Fruit fly (Drosophila melanogaster) whole organism, prepupa: ENCODE data around the gene Nak.

ENCODE experiments used
- Blimp-1 ChIP-seq: fragments of 200-800 bp; sonication (Bioruptor generic); optimal IDR thresholded peaks from 3 replicates; lab custom pipeline; 2017; ENCODE audit warnings: missing biosample characterization, missing genetic modification characterization, mild to moderate bottlenecking, moderate library complexity, missing genetic modification reagents
- CG10669 ChIP-seq: fragments of 200-800 bp; sonication (Bioruptor generic); optimal IDR thresholded peaks from 3 replicates; lab custom pipeline; 2018; ENCODE audit warnings: missing biosample characterization, mild to moderate bottlenecking, missing genetic modification characterization, moderate library complexity
- CG11294 ChIP-seq: fragments of 200-800 bp; sonication (Bioruptor generic); IDR thresholded peaks from 2 replicates; pipeline ENCODE4 v1.3.6; 2022; ENCODE audit warnings: missing biosample characterization, missing genetic modification characterization
- CG11902 ChIP-seq: fragments of 200-800 bp; sonication (Bioruptor generic); optimal IDR thresholded peaks from 3 replicates; lab custom pipeline; 2016; ENCODE audit warnings: missing biosample characterization, missing genetic modification characterization
- CG15336 ChIP-seq: fragments of 200-800 bp; sonication (Bioruptor generic); IDR thresholded peaks from 2 replicates; pipeline ENCODE4 v1.3.6; 2022; ENCODE audit warnings: missing biosample characterization, missing genetic modification characterization
- CG16779 ChIP-seq: fragments of 200-800 bp; sonication (Bioruptor generic); optimal IDR thresholded peaks from 3 replicates; lab custom pipeline; 2017; ENCODE audit warnings: missing biosample characterization, mild to moderate bottlenecking, missing genetic modification characterization
- CG3032 ChIP-seq: fragments of 200-800 bp; optimal IDR thresholded peaks from 2 replicates; lab custom pipeline; 2019; ENCODE audit warnings: missing biosample characterization, mild to moderate bottlenecking, missing genetic modification characterization, moderate library complexity
- CG31627 ChIP-seq: fragments of 200-800 bp; sonication (Bioruptor generic); optimal IDR thresholded peaks from 3 replicates; lab custom pipeline; 2016; ENCODE audit warnings: missing biosample characterization, missing genetic modification characterization
- CG34406 ChIP-seq: fragments of 200-800 bp; sonication (Bioruptor generic); optimal IDR thresholded peaks from 3 replicates; lab custom pipeline; 2016; ENCODE audit warnings: missing biosample characterization, missing genetic modification characterization
- CG3919 ChIP-seq: fragments of 200-800 bp; sonication (Bioruptor generic); optimal IDR thresholded peaks from 3 replicates; lab custom pipeline; 2016; ENCODE audit warnings: missing biosample characterization, missing genetic modification characterization
- CG6163 ChIP-seq: fragments of 200-800 bp; sonication (Bioruptor generic); IDR thresholded peaks from 3 replicates; pipeline ENCODE4 v1.3.6; 2022; ENCODE audit warnings: missing biosample characterization, missing genetic modification characterization
- CG6276 ChIP-seq: fragments of 200-800 bp; sonication (Bioruptor generic); optimal IDR thresholded peaks from 2 replicates; lab custom pipeline; 2017; ENCODE audit warnings: missing biosample characterization, mild to moderate bottlenecking, missing genetic modification characterization
- CG6792 ChIP-seq: fragments of 200-800 bp; sonication (Bioruptor generic); optimal IDR thresholded peaks from 3 replicates; lab custom pipeline; 2016; ENCODE audit warnings: missing biosample characterization, missing genetic modification characterization
- CG6854 ChIP-seq: fragments of 200-800 bp; sonication (Bioruptor generic); optimal IDR thresholded peaks from 2 replicates; lab custom pipeline; 2017; ENCODE audit warnings: missing biosample characterization, mild to moderate bottlenecking, missing genetic modification characterization
- CG8632 ChIP-seq: fragments of 200-800 bp; sonication (Bioruptor generic); optimal IDR thresholded peaks from 3 replicates; lab custom pipeline; 2016; ENCODE audit warnings: missing biosample characterization, missing genetic modification characterization
- CG9139 ChIP-seq: fragments of 200-800 bp; sonication (Bioruptor generic); optimal IDR thresholded peaks from 3 replicates; lab custom pipeline; 2017; ENCODE audit warnings: missing biosample characterization, mild to moderate bottlenecking, missing genetic modification characterization
- Eip75B ChIP-seq: fragments of 200-800 bp; sonication (Bioruptor generic); optimal IDR thresholded peaks from 3 replicates; lab custom pipeline; 2016; ENCODE audit warnings: missing biosample characterization, missing genetic modification characterization
- Eip78C ChIP-seq: fragments of 200-800 bp; sonication (Bioruptor generic); peaks from one replicate; lab custom pipeline; 2016; ENCODE audit warnings: missing biosample characterization, missing genetic modification characterization
- Eip93F ChIP-seq: fragments of 200-800 bp; sonication (Bioruptor generic); optimal IDR thresholded peaks from 2 replicates; lab custom pipeline; 2016; ENCODE audit warnings: missing biosample characterization, mild to moderate bottlenecking, missing genetic modification characterization
- Ets21C ChIP-seq: fragments of 200-800 bp; sonication (Bioruptor generic); optimal IDR thresholded peaks from 3 replicates; lab custom pipeline; 2016; ENCODE audit warnings: missing biosample characterization, missing genetic modification characterization
- Ets96B ChIP-seq: fragments of 200-800 bp; optimal IDR thresholded peaks from 2 replicates; lab custom pipeline; 2019; ENCODE audit warnings: missing biosample characterization, mild to moderate bottlenecking, missing genetic modification characterization, moderate library complexity
- Gug ChIP-seq: fragments of 200-800 bp; sonication (Bioruptor generic); IDR thresholded peaks from 2 replicates; pipeline ENCODE4 v1.3.6; 2022; ENCODE audit warnings: missing biosample characterization, missing genetic modification characterization
- Hr38 ChIP-seq: sonication (Bioruptor generic); optimal IDR thresholded peaks from 2 replicates; lab custom pipeline; 2016; ENCODE audit warnings: missing biosample characterization, missing genetic modification characterization
- Hr4 ChIP-seq: fragments of 200-800 bp; sonication (Bioruptor generic); optimal IDR thresholded peaks from 3 replicates; lab custom pipeline; 2016; ENCODE audit warnings: missing biosample characterization, missing genetic modification characterization
- Lpt ChIP-seq: fragments of 200-800 bp; sonication (Bioruptor generic); optimal IDR thresholded peaks from 3 replicates; lab custom pipeline; 2016; ENCODE audit warnings: missing biosample characterization, missing genetic modification characterization
- Met ChIP-seq: fragments of 200-800 bp; sonication (Bioruptor generic); optimal IDR thresholded peaks from 3 replicates; lab custom pipeline; 2016; ENCODE audit warnings: missing biosample characterization, missing genetic modification characterization
- OdsH ChIP-seq: fragments of 200-800 bp; sonication (Bioruptor generic); optimal IDR thresholded peaks from 3 replicates; lab custom pipeline; 2016; ENCODE audit warnings: missing biosample characterization, missing genetic modification characterization
- Smox ChIP-seq: fragments of 200-800 bp; sonication (Bioruptor generic); optimal IDR thresholded peaks from 3 replicates; lab custom pipeline; 2016; ENCODE audit warnings: missing biosample characterization, missing genetic modification characterization
- Sox102F ChIP-seq: fragments of 200-800 bp; sonication (Bioruptor generic); optimal IDR thresholded peaks from 2 replicates; lab custom pipeline; 2016; ENCODE audit warnings: missing biosample characterization, mild to moderate bottlenecking, missing genetic modification characterization
- Sox14 ChIP-seq: fragments of 200-800 bp; sonication (Bioruptor generic); optimal IDR thresholded peaks from 3 replicates; lab custom pipeline; 2016; ENCODE audit warnings: missing biosample characterization, missing genetic modification characterization
- Sox15 ChIP-seq: fragments of 200-800 bp; sonication (Bioruptor generic); optimal IDR thresholded peaks from 3 replicates; lab custom pipeline; 2016; ENCODE audit warnings: missing biosample characterization, missing genetic modification characterization
- achi ChIP-seq: fragments of 200-800 bp; sonication (Bioruptor generic); optimal IDR thresholded peaks from 3 replicates; lab custom pipeline; 2016; ENCODE audit warnings: missing biosample characterization, missing genetic modification characterization
- acj6 ChIP-seq: fragments of 200-800 bp; sonication (Bioruptor generic); optimal IDR thresholded peaks from 3 replicates; lab custom pipeline; 2016; ENCODE audit warnings: missing biosample characterization, missing genetic modification characterization
- cyc ChIP-seq: fragments of 200-800 bp; sonication (Bioruptor generic); optimal IDR thresholded peaks from 3 replicates; lab custom pipeline; 2016; ENCODE audit warnings: missing biosample characterization, missing genetic modification characterization
- dsx ChIP-seq: fragments of 200-800 bp; optimal IDR thresholded peaks from 3 replicates; lab custom pipeline; 2019; ENCODE audit warnings: missing biosample characterization, mild to moderate bottlenecking, missing genetic modification characterization, moderate library complexity; ENCODE audit not compliant: poor library complexity, severe bottlenecking
- fd59A ChIP-seq: fragments of 200-800 bp; sonication (Bioruptor generic); optimal IDR thresholded peaks from 2 replicates; lab custom pipeline; 2017; ENCODE audit warnings: missing biosample characterization, mild to moderate bottlenecking, missing genetic modification characterization, missing genetic modification reagents
- fkh ChIP-seq: fragments of 200-800 bp; sonication (Bioruptor generic); optimal IDR thresholded peaks from 3 replicates; lab custom pipeline; 2017; ENCODE audit warnings: missing biosample characterization, mild to moderate bottlenecking, missing genetic modification characterization, moderate library complexity
- lz ChIP-seq: fragments of 200-800 bp; sonication (Bioruptor generic); optimal IDR thresholded peaks from 3 replicates; lab custom pipeline; 2016; ENCODE audit warnings: missing biosample characterization, missing genetic modification characterization
- salr ChIP-seq, 2 experiments: fragments of 200-800 bp; sonication (Bioruptor generic); optimal IDR thresholded peaks; 3 replicates each; lab custom pipeline; 2016 to 2018; ENCODE audit warnings: missing biosample characterization in 2 of 2, missing genetic modification characterization in 2 of 2, mild to moderate bottlenecking in 1 of 2
- spab ChIP-seq: fragments of 200-800 bp; sonication (Bioruptor generic); optimal IDR thresholded peaks from 2 replicates; lab custom pipeline; 2017; ENCODE audit warnings: missing biosample characterization, mild to moderate bottlenecking, missing genetic modification characterization, missing genetic modification reagents
- ss ChIP-seq, 2 experiments: fragments of 200-800 bp; sonication (Bioruptor generic); optimal IDR thresholded peaks; 2 replicates in 1 of 2; 3 replicates in 1 of 2; lab custom pipeline; 2017 to 2018; ENCODE audit warnings: mild to moderate bottlenecking in 2 of 2, missing biosample characterization in 2 of 2, missing genetic modification characterization in 2 of 2, moderate library complexity in 1 of 2
- svp ChIP-seq: fragments of 200-800 bp; sonication (Bioruptor generic); peaks from one replicate; lab custom pipeline; 2016; ENCODE audit warnings: missing biosample characterization, missing genetic modification characterization
- topi ChIP-seq: fragments of 200-800 bp; sonication (Bioruptor generic); optimal IDR thresholded peaks from 3 replicates; lab custom pipeline; 2016; ENCODE audit warnings: missing biosample characterization, missing genetic modification characterization
- vri ChIP-seq: fragments of 200-800 bp; sonication (Bioruptor generic); optimal IDR thresholded peaks from 3 replicates; lab custom pipeline; 2016; ENCODE audit warnings: missing biosample characterization, mild to moderate bottlenecking, missing genetic modification characterization

Gene Nak

DNA sequence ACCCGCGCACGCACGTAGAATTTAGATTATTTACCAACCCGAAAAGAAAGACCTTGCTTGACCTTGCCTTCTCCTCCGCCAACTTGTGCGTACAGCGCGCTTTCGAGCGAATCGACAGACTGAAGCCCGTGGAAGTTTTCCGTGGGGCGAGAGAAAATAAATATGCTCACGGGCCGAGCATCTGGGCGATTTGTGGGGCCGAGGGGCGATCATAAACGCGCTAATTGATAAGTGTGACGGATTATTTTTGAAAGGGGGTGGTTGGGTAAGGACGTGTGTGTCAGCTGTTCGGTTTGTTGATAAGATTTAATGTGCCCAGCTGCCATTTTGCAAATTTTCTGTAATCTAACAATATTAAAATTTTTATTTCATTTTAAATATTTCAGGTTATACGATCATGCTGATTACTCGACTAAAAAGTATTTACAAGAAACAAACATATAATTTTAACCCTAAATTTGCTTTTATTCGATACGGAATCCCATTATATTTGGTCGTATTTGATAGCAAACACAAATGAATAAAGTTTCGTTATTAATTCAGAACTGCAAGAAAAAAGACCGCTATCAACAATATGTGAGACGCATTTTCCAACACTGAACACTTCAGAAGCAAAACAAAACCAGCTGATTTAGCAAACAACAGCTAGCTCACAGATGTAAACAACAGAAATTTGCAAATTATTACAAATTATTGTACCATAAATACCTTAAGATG, 5.7 kb upstream of the Nak start, which contains the start of the genes L2HGDH and CG10431 (continued):
- peak; percentile 65 for TF ChIP-seq topi
- no peak for TF ChIP-seq Hr4 (GFP tag; lab: Kevin White, UChicago)
- no peak for TF ChIP-seq salr (GFP tag; optimal IDR thresholded peaks at IDR 0.05; lab: Kevin White, UChicago)
- TF ChIP-seq Hr38 (GFP tag; lab: Kevin White, UChicago): no peak
- TF ChIP-seq Gug (GFP tag; lab: Robert Waterston, UW): no peak
- no peak for TF ChIP-seq Blimp-1 (GFP tag; lab: Kevin White, UChicago)
- peak; percentile 97 for TF ChIP-seq svp (GFP tag; lab: Kevin White, UChicago)
- peak; percentile 58 for TF ChIP-seq vri (GFP tag; lab: Kevin White, UChicago)
- TF ChIP-seq fkh (GFP tag; lab: Kevin White, UChicago): peak; percentile 89
- peak; percentile 29 for TF ChIP-seq Sox15 (GFP tag; lab: Kevin White, UChicago)
- peak; percentile 57 for TF ChIP-seq CG6854 (GFP tag; lab: Kevin White, UChicago)
- TF ChIP-seq cyc (GFP tag; lab: Kevin White, UChicago): no peak
- no peak for TF ChIP-seq CG11902 (GFP tag; lab: Kevin White, UChicago)
- peak; percentile 69 for TF ChIP-seq acj6 (GFP tag; lab: Kevin White, UChicago)
- TF ChIP-seq Met: peak; percentile 70
- TF ChIP-seq CG6276: no peak
- TF ChIP-seq Smox: no peak
- TF ChIP-seq CG9139 (GFP tag; lab: Kevin White, UChicago): no peak
- no peak for TF ChIP-seq spab (GFP tag; lab: Kevin White, UChicago)
- TF ChIP-seq Sox14 (GFP tag; lab: Kevin White, UChicago): peak; percentile 65
- peak; percentile 72 for TF ChIP-seq achi

DNA sequence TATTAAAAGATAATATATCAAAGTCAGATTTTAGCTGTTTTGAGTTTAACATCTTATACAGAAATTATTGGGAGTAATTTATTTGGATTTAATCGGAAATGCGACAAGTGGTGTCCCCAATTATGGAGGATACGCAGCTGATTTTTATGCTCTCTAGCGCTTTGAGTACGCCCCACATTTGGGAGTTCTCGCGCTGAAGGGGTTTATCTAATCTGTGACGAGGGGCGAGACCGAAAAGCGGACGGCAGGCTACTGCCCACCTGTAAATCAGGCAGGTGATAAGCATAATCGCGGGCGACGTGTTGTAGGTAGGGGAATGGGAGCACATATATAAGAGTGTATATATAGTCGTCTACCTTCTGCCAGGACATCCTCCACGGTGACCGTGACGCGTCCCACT, 647 bp downstream of the Nak start:
- TF ChIP-seq vri (GFP tag; lab: Kevin White, UChicago) (peak; percentile 1), Ets96B (tag; lab: Kevin White, UChicago) (no peak), Eip75B (no peak), acj6 (GFP tag; lab: Kevin White, UChicago) (no peak)
- TF ChIP-seq, all 60 proteins: peak for 1

DNA sequence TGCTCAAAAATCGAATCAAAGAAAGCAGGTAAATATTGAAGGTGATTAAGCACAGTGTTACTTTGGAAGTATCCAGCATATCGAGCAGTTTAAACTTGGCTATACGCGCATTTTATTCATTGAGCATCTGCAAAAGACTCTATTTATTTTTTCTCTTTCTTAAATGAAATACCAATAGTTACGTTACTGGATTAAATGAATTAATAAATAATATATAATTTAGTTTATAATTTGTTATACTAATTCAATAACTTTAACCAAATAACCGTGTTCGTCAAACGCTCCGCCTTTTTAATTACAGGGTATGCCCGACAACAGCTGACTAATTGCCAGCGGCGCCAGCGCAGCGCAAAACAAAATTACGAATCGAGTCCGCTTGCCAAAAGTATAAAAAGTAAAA, 1.7 kb downstream of the Nak start:
- no peak for TF ChIP-seq CG16779 (tag; lab: Kevin White, UChicago)
- TF ChIP-seq CG10669 (GFP tag; lab: Kevin White, UChicago): no peak
- no peak for TF ChIP-seq ss (GFP tag; optimal IDR thresholded peaks at IDR 0.05; lab: Kevin White, UChicago)
- no peak for TF ChIP-seq cyc (GFP tag; lab: Kevin White, UChicago)
- no peak for TF ChIP-seq Smox
- peak; percentile 44 for TF ChIP-seq Eip93F (GFP tag; lab: Kevin White, UChicago)
- TF ChIP-seq Lpt (GFP tag; lab: Kevin White, UChicago): no peak
- TF ChIP-seq CG6792 (GFP tag; lab: Kevin White, UChicago): no peak
- TF ChIP-seq Blimp-1 (GFP tag; lab: Kevin White, UChicago): peak; percentile 5
- no peak for TF ChIP-seq Eip75B
- peak; percentile 37 for TF ChIP-seq achi
- TF ChIP-seq CG6854 (GFP tag; lab: Kevin White, UChicago): no peak
- no peak for TF ChIP-seq CG9139 (GFP tag; lab: Kevin White, UChicago)
- TF ChIP-seq Sox14 (GFP tag; lab: Kevin White, UChicago): no peak
- TF ChIP-seq Ets21C (GFP tag; lab: Kevin White, UChicago): no peak
- TF ChIP-seq Gug (GFP tag; lab: Robert Waterston, UW): no peak
- TF ChIP-seq salr (GFP tag; optimal IDR thresholded peaks at IDR 0.05; lab: Kevin White, UChicago): no peak
- TF ChIP-seq Sox15 (GFP tag; lab: Kevin White, UChicago): no peak
- peak; percentile 15 for TF ChIP-seq acj6 (GFP tag; lab: Kevin White, UChicago)
- peak; percentile 5 for TF ChIP-seq topi
- no peak for TF ChIP-seq CG34406
- TF ChIP-seq fkh (GFP tag; lab: Kevin White, UChicago): no peak
- TF ChIP-seq Sox102F (GFP tag; lab: Kevin White, UChicago): no peak
- TF ChIP-seq OdsH (GFP tag; lab: Kevin White, UChicago): peak; percentile 5
- TF ChIP-seq CG6163 (GFP tag; lab: Robert Waterston, UW): no peak
- no peak for TF ChIP-seq lz (GFP tag; lab: Kevin White, UChicago)
- no peak for TF ChIP-seq dsx (GFP tag; lab: Kevin White, UChicago)
- TF ChIP-seq Hr38 (GFP tag; lab: Kevin White, UChicago): no peak
- no peak for TF ChIP-seq CG11294 (GFP tag; lab: Robert Waterston, UW)
- TF ChIP-seq CG3919 (GFP tag; lab: Kevin White, UChicago): no peak
- no peak for TF ChIP-seq CG31627 (GFP tag; lab: Kevin White, UChicago)
- no peak for TF ChIP-seq fd59A
- TF ChIP-seq CG6276: peak; percentile 4
- TF ChIP-seq Eip78C (GFP tag; lab: Kevin White, UChicago): no peak
- peak; percentile 61 for TF ChIP-seq CG15336
- no peak for TF ChIP-seq CG3032 (tag; lab: Kevin White, UChicago)
- no peak for TF ChIP-seq CG8632 (GFP tag; lab: Kevin White, UChicago)
